Worm (Caenorhabditis elegans) whole organism, midembryonic: ENCODE measurements around the gene C25E10.8.

Source experiments
- T22C8.4 ChIP-seq: fragments of 200-800 bp; sonication (Bioruptor generic); IDR thresholded peaks from 2 replicates; pipeline ENCODE4 v1.3.6; 2022; ENCODE audit warnings: missing genetic modification characterization, missing compliant biosample characterization
- cog-1 ChIP-seq: sonication (generic microtip); optimal IDR thresholded peaks from 2 replicates; lab custom pipeline; 2016; ENCODE audit warnings: missing genetic modification characterization, missing compliant biosample characterization
- flt-1 ChIP-seq: fragments of 200-800 bp; sonication (Bioruptor generic); IDR thresholded peaks from 2 replicates; pipeline ENCODE4 v1.3.6; 2022; ENCODE audit warnings: missing genetic modification characterization, missing compliant biosample characterization
- klf-2 ChIP-seq: fragments of 200-800 bp; sonication (Bioruptor generic); conservative IDR thresholded peaks from 2 replicates; pipeline ENCODE4 v1.3.6; 2022; ENCODE audit warnings: missing genetic modification reagents, missing genetic modification characterization, missing compliant biosample characterization
- med-1 ChIP-seq: sonication (generic microtip); optimal IDR thresholded peaks from 2 replicates; lab custom pipeline; 2017; ENCODE audit warnings: missing genetic modification characterization, mild to moderate bottlenecking, missing compliant biosample characterization, antibody characterized with exemption, missing genetic modification reagents; ENCODE audit not compliant: insufficient read depth
- ref-1 ChIP-seq: fragments of 200-800 bp; sonication (Bioruptor generic); conservative IDR thresholded peaks from 2 replicates; pipeline ENCODE4 v1.3.6; 2022; ENCODE audit warnings: missing genetic modification reagents, missing genetic modification characterization, missing compliant biosample characterization
- tab-1 ChIP-seq: fragments of 200-800 bp; sonication (Bioruptor generic); IDR thresholded peaks from 2 replicates; pipeline ENCODE4 v1.3.6; 2022; ENCODE audit warnings: missing genetic modification characterization, missing compliant biosample characterization
- ztf-23 ChIP-seq: fragments of 200-800 bp; sonication (Bioruptor generic); IDR thresholded peaks from 2 replicates; pipeline ENCODE4 v1.3.6; 2022; ENCODE audit warnings: missing genetic modification reagents, missing genetic modification characterization, missing compliant biosample characterization
- ztf-29 ChIP-seq: fragments of 200-800 bp; sonication (Bioruptor generic); IDR thresholded peaks from 2 replicates; pipeline ENCODE4 v1.3.6; 2022; ENCODE audit warnings: missing genetic modification reagents, missing genetic modification characterization, missing compliant biosample characterization

ce11 chrV:9049271-9049670, 4.6 kb downstream of the C25E10.8 start:
- no peak for TF ChIP-seq cog-1 (tag; lab: Kevin White, UChicago)
- no peak for TF ChIP-seq ztf-29 (GFP tag; lab: Robert Waterston, UW)
- no peak for TF ChIP-seq med-1 (GFP tag; lab: Kevin White, UChicago)
- TF ChIP-seq klf-2, result no peak
- no peak for TF ChIP-seq flt-1 (GFP tag; lab: Robert Waterston, UW)
- TF ChIP-seq ztf-23 (GFP tag; lab: Robert Waterston, UW), result no peak
- no peak for TF ChIP-seq T22C8.4 (GFP tag; lab: Robert Waterston, UW)
- TF ChIP-seq ref-1 (GFP tag; lab: Robert Waterston, UW), result no peak
- TF ChIP-seq tab-1 (GFP tag; lab: Robert Waterston, UW), result no peak
